Fruit fly (Drosophila melanogaster) whole organism, embryonic: Measurements from ENCODE around the gene RunxB.

Experiments
- B-H2 ChIP-seq: fragments of 200-800 bp; sonication (Bioruptor generic); optimal IDR thresholded peaks from 2 replicates; lab custom pipeline; 2018; ENCODE audit warnings: missing biosample characterization, mild to moderate bottlenecking, missing genetic modification characterization
- Blimp-1 ChIP-seq: fragments of 200-800 bp; sonication (Bioruptor generic); optimal IDR thresholded peaks from 3 replicates; lab custom pipeline; 2018; ENCODE audit warnings: missing biosample characterization, missing genetic modification characterization, mild to moderate bottlenecking, moderate library complexity, missing genetic modification reagents
- CG1024 ChIP-seq: fragments of 200-800 bp; sonication (Bioruptor generic); IDR thresholded peaks from 2 replicates; pipeline ENCODE4 v1.3.6; 2022; ENCODE audit warnings: missing biosample characterization, missing genetic modification characterization
- CG10959 ChIP-seq: fragments of 200-800 bp; sonication (Bioruptor generic); IDR thresholded peaks from 2 replicates; pipeline ENCODE4 v1.3.6; 2022; ENCODE audit warnings: missing biosample characterization, missing genetic modification characterization
- CG11456 ChIP-seq: fragments of 200-800 bp; sonication (Bioruptor generic); IDR thresholded peaks from 3 replicates; pipeline ENCODE4 v1.3.6; 2022; ENCODE audit warnings: missing biosample characterization, missing genetic modification characterization
- CG12391 ChIP-seq: fragments of 200-800 bp; sonication (Bioruptor generic); optimal IDR thresholded peaks from 3 replicates; lab custom pipeline; 2018; ENCODE audit warnings: missing biosample characterization, mild to moderate bottlenecking, missing genetic modification characterization, moderate library complexity
- CG12744 ChIP-seq: fragments of 200-800 bp; sonication (Bioruptor generic); optimal IDR thresholded peaks from 2 replicates; lab custom pipeline; 2016; ENCODE audit warnings: missing biosample characterization, missing genetic modification characterization
- CG12769 ChIP-seq: fragments of 200-800 bp; sonication (Bioruptor generic); optimal IDR thresholded peaks from 2 replicates; lab custom pipeline; 2019; ENCODE audit warnings: missing biosample characterization, mild to moderate bottlenecking, missing genetic modification characterization, moderate library complexity
- CG15073 ChIP-seq: fragments of 200-800 bp; sonication (Bioruptor generic); optimal IDR thresholded peaks from 2 replicates; lab custom pipeline; 2016; ENCODE audit warnings: missing biosample characterization, missing genetic modification characterization
- CG1602 ChIP-seq: fragments of 200-800 bp; sonication (Bioruptor generic); optimal IDR thresholded peaks from 3 replicates; lab custom pipeline; 2016; ENCODE audit warnings: missing biosample characterization, missing genetic modification characterization
- CG17186 ChIP-seq: fragments of 200-800 bp; sonication (Bioruptor generic); optimal IDR thresholded peaks from 3 replicates; lab custom pipeline; 2017; ENCODE audit warnings: missing biosample characterization, missing genetic modification reagents, missing genetic modification characterization
- CG17802 ChIP-seq: fragments of 200-800 bp; sonication (Bioruptor generic); optimal IDR thresholded peaks from 2 replicates; lab custom pipeline; 2018; ENCODE audit warnings: missing biosample characterization, mild to moderate bottlenecking, missing genetic modification characterization, moderate library complexity
- CG18619 ChIP-seq: fragments of 200-800 bp; sonication (Bioruptor generic); optimal IDR thresholded peaks from 3 replicates; lab custom pipeline; 2017; ENCODE audit warnings: missing biosample characterization, mild to moderate bottlenecking, missing genetic modification characterization
- CG2120 ChIP-seq: fragments of 200-800 bp; sonication (Bioruptor generic); optimal IDR thresholded peaks from 3 replicates; lab custom pipeline; 2016; ENCODE audit warnings: missing biosample characterization, missing genetic modification characterization
- CG3065 ChIP-seq: fragments of 200-800 bp; sonication (Bioruptor generic); optimal IDR thresholded peaks from 2 replicates; lab custom pipeline; 2016; ENCODE audit warnings: missing biosample characterization, missing genetic modification characterization
- CG33213 ChIP-seq: fragments of 200-800 bp; sonication (Bioruptor generic); optimal IDR thresholded peaks from 3 replicates; lab custom pipeline; 2016; ENCODE audit warnings: missing biosample characterization, missing genetic modification characterization
- CG5245 ChIP-seq: fragments of 200-800 bp; sonication (Bioruptor generic); optimal IDR thresholded peaks from 3 replicates; lab custom pipeline; 2016; ENCODE audit warnings: missing biosample characterization, missing genetic modification characterization
- CG6254 ChIP-seq: fragments of 200-800 bp; sonication (Bioruptor generic); optimal IDR thresholded peaks from 3 replicates; lab custom pipeline; 2017; ENCODE audit warnings: mild to moderate bottlenecking, missing biosample characterization, missing genetic modification reagents, missing genetic modification characterization
- CG6689 ChIP-seq: fragments of 200-800 bp; sonication (Bioruptor generic); IDR thresholded peaks from 2 replicates; pipeline ENCODE4 v1.3.6; 2022; ENCODE audit warnings: missing biosample characterization, missing genetic modification characterization
- CG7556 ChIP-seq: fragments of 200-800 bp; sonication (Bioruptor generic); optimal IDR thresholded peaks from 2 replicates; lab custom pipeline; 2017; ENCODE audit warnings: missing biosample characterization, mild to moderate bottlenecking, missing genetic modification characterization
- CG7786 ChIP-seq: fragments of 200-800 bp; sonication (Bioruptor generic); optimal IDR thresholded peaks from 2 replicates; lab custom pipeline; 2016; ENCODE audit warnings: missing biosample characterization, missing genetic modification characterization
- CG8281 ChIP-seq: fragments of 200-800 bp; sonication (Bioruptor generic); optimal IDR thresholded peaks from 2 replicates; lab custom pipeline; 2018; ENCODE audit warnings: missing biosample characterization, mild to moderate bottlenecking, missing genetic modification characterization, moderate library complexity
- CG9876 ChIP-seq: fragments of 200-800 bp; sonication (Bioruptor generic); optimal IDR thresholded peaks from 2 replicates; lab custom pipeline; 2016; ENCODE audit warnings: missing biosample characterization, missing genetic modification characterization
- Dref ChIP-seq: fragments of 200-800 bp; sonication (Bioruptor generic); IDR thresholded peaks from 2 replicates; pipeline ENCODE4 v1.3.6; 2022; ENCODE audit warnings: missing biosample characterization, missing genetic modification characterization
- Drgx ChIP-seq: fragments of 200-800 bp; sonication (Bioruptor generic); IDR thresholded peaks from 2 replicates; pipeline ENCODE4 v1.3.6; 2022; ENCODE audit warnings: missing biosample characterization, missing genetic modification characterization
- E2f1 ChIP-seq: fragments of 200-800 bp; sonication (Bioruptor generic); IDR thresholded peaks from 2 replicates; pipeline ENCODE4 v1.3.6; 2022; ENCODE audit warnings: missing biosample characterization, missing genetic modification characterization
- Gsc ChIP-seq: fragments of 200-800 bp; sonication (Bioruptor generic); IDR thresholded peaks from 2 replicates; pipeline ENCODE4 v1.3.6; 2022; ENCODE audit warnings: missing biosample characterization, missing genetic modification characterization
- Nf-YB ChIP-seq: fragments of 200-800 bp; sonication (Bioruptor generic); optimal IDR thresholded peaks from 3 replicates; lab custom pipeline; 2019; ENCODE audit warnings: missing biosample characterization, mild to moderate bottlenecking, missing genetic modification characterization, moderate library complexity
- Rfx ChIP-seq: fragments of 200-800 bp; sonication (Bioruptor generic); IDR thresholded peaks from 2 replicates; pipeline ENCODE4 v1.3.6; 2022; ENCODE audit warnings: missing biosample characterization, missing genetic modification characterization
- Trl ChIP-seq, 3 experiments: fragments of >200 bp in 2 of 3; fragments of 200-800 bp in 1 of 3; sonication (Bioruptor generic) in 1 of 3; optimal IDR thresholded peaks; 2 replicates in 1 of 3; 3 replicates in 2 of 3; lab custom pipeline; 2016 to 2017; ENCODE audit warnings: missing biosample characterization in 1 of 3, missing genetic modification characterization in 1 of 3
- Vsx1 ChIP-seq: fragments of 200-800 bp; sonication (Bioruptor generic); optimal IDR thresholded peaks from 2 replicates; lab custom pipeline; 2017; ENCODE audit warnings: missing biosample characterization, mild to moderate bottlenecking, missing genetic modification characterization, missing genetic modification reagents
- aop ChIP-seq: fragments of 200-800 bp; sonication (Bioruptor generic); IDR thresholded peaks from 2 replicates; pipeline ENCODE4 v1.3.6; 2022; ENCODE audit warnings: missing biosample characterization, missing genetic modification characterization
- ato ChIP-seq: fragments of 200-800 bp; sonication (Bioruptor generic); IDR thresholded peaks from 2 replicates; pipeline ENCODE4 v1.3.6; 2022; ENCODE audit warnings: missing biosample characterization, missing genetic modification characterization; ENCODE audit not compliant: partially characterized antibody
- chinmo ChIP-seq: fragments of 200-800 bp; sonication (Bioruptor generic); IDR thresholded peaks from 4 replicates; pipeline ENCODE4 v1.3.6; 2022; ENCODE audit warnings: missing biosample characterization, missing genetic modification characterization; ENCODE audit not compliant: partially characterized antibody
- dan ChIP-seq: fragments of 200-800 bp; sonication (Bioruptor generic); IDR thresholded peaks from 2 replicates; pipeline ENCODE4 v1.3.6; 2022; ENCODE audit warnings: missing biosample characterization, missing genetic modification characterization
- fd3F ChIP-seq: fragments of 200-800 bp; sonication (Bioruptor generic); optimal IDR thresholded peaks from 2 replicates; lab custom pipeline; 2018; ENCODE audit warnings: missing biosample characterization, mild to moderate bottlenecking, missing genetic modification characterization, moderate library complexity
- gce ChIP-seq: fragments of 200-800 bp; sonication (Bioruptor generic); IDR thresholded peaks from 3 replicates; pipeline ENCODE4 v1.3.6; 2022; ENCODE audit warnings: missing biosample characterization, missing genetic modification characterization
- gem ChIP-seq: fragments of 200-800 bp; sonication (Bioruptor generic); optimal IDR thresholded peaks from 2 replicates; lab custom pipeline; 2019; ENCODE audit warnings: missing biosample characterization, mild to moderate bottlenecking, missing genetic modification characterization, moderate library complexity
- grau ChIP-seq: fragments of 200-800 bp; optimal IDR thresholded peaks from 3 replicates; lab custom pipeline; 2019; ENCODE audit warnings: missing biosample characterization, mild to moderate bottlenecking, missing genetic modification characterization, moderate library complexity
- gsb ChIP-seq: fragments of 200-800 bp; sonication (Bioruptor generic); IDR thresholded peaks from 2 replicates; pipeline ENCODE4 v1.3.6; 2022; ENCODE audit warnings: missing biosample characterization, missing genetic modification characterization
- ham ChIP-seq: fragments of 200-800 bp; sonication (Bioruptor generic); IDR thresholded peaks from 2 replicates; pipeline ENCODE4 v1.3.6; 2022; ENCODE audit warnings: missing biosample characterization, missing genetic modification characterization
- lilli ChIP-seq: fragments of 200-800 bp; sonication (Bioruptor generic); optimal IDR thresholded peaks from 3 replicates; lab custom pipeline; 2016; ENCODE audit warnings: missing biosample characterization, missing genetic modification characterization
- lmd ChIP-seq: fragments of 200-800 bp; sonication (Bioruptor generic); IDR thresholded peaks from 2 replicates; pipeline ENCODE4 v1.3.6; 2022; ENCODE audit warnings: missing biosample characterization, missing genetic modification characterization
- oc ChIP-seq: fragments of 200-800 bp; sonication (Bioruptor generic); optimal IDR thresholded peaks from 2 replicates; lab custom pipeline; 2018; ENCODE audit warnings: missing biosample characterization, mild to moderate bottlenecking, missing genetic modification characterization, moderate library complexity
- salm ChIP-seq: fragments of 200-800 bp; sonication (Bioruptor generic); optimal IDR thresholded peaks from 2 replicates; lab custom pipeline; 2018; ENCODE audit warnings: missing biosample characterization, mild to moderate bottlenecking, missing genetic modification characterization
- sens ChIP-seq: fragments of 200-800 bp; sonication (Bioruptor generic); peaks from one replicate; lab custom pipeline; 2016; ENCODE audit warnings: missing biosample characterization, missing genetic modification characterization
- slp2 ChIP-seq: fragments of 200-800 bp; sonication (Bioruptor generic); optimal IDR thresholded peaks from 2 replicates; lab custom pipeline; 2016; ENCODE audit warnings: missing biosample characterization, missing genetic modification characterization
- usp ChIP-seq: fragments of >200 bp; optimal IDR thresholded peaks from 2 replicates; lab custom pipeline; 2017; ENCODE audit warnings: missing biosample characterization, missing genetic modification characterization
- zfh2 ChIP-seq: fragments of 200-800 bp; sonication (Bioruptor generic); optimal IDR thresholded peaks from 2 replicates; lab custom pipeline; 2016; ENCODE audit warnings: missing biosample characterization, missing genetic modification characterization

The RunxB gene

dm6 chrX:20495767-20496656 is 42.3 kb upstream of the RunxB start (continued):
- TF ChIP-seq Nf-YB (GFP tag; lab: Kevin White, UChicago) (peak; percentile 10), Drgx (GFP tag; lab: Robert Waterston, UW) (peak; percentile 59; the same call in 1 of the 2 replicates), Vsx1 (GFP tag; lab: Kevin White, UChicago) (peak; percentile 8), CG7786 (peak; percentile 67), CG11456 (no peak), Rfx (GFP tag; lab: Robert Waterston, UW) (peak; percentile 47), usp (no peak), CG5245 (GFP tag; lab: Kevin White, UChicago) (peak; percentile 39), CG15073 (GFP tag; lab: Kevin White, UChicago) (peak; percentile 8), Gsc (no peak), E2f1 (GFP tag; lab: Robert Waterston, UW) (peak; percentile 42), CG17186 (no peak), dan (GFP tag; lab: Robert Waterston, UW) (no peak), oc (tag; lab: Kevin White, UChicago) (peak; percentile 21), CG12744 (GFP tag; lab: Kevin White, UChicago) (no peak), lilli (peak; percentile 61), sens (GFP tag; lab: Kevin White, UChicago) (peak; percentile 96), lmd (GFP tag; lab: Robert Waterston, UW) (peak; percentile 62), chinmo (GFP tag; lab: Robert Waterston, UW) (no peak), CG10959 (GFP tag; lab: Robert Waterston, UW) (peak; percentile 49; the same call in 1 of the 2 replicates), CG1602 (GFP tag; lab: Kevin White, UChicago) (peak; percentile 51), CG18619 (GFP tag; lab: Kevin White, UChicago) (peak; percentile 36), slp2 (GFP tag; lab: Kevin White, UChicago) (peak; percentile 18), CG17802 (tag; lab: Kevin White, UChicago) (no peak), ham (GFP tag; lab: Robert Waterston, UW) (no peak), CG8281 (tag; lab: Kevin White, UChicago) (peak; percentile 1), CG6254 (GFP tag; lab: Kevin White, UChicago) (peak; percentile 4), CG6689 (GFP tag; lab: Robert Waterston, UW) (peak; percentile 50; the same call in 1 of the 2 replicates), Blimp-1 (GFP tag; lab: Kevin White, UChicago) (peak; percentile 70), CG7556 (GFP tag; lab: Kevin White, UChicago) (peak; percentile 63), CG9876 (GFP tag; lab: Kevin White, UChicago) (no peak), fd3F (GFP tag; lab: Kevin White, UChicago) (peak; percentile 14), CG1024 (GFP tag; lab: Robert Waterston, UW) (0 out of 2 replicates have a peak, but pooled peaks have one; percentile 24), grau (tag; lab: Kevin White, UChicago) (peak; percentile 58), Dref (GFP tag; lab: Robert Waterston, UW) (no peak), CG2120 (GFP tag; lab: Kevin White, UChicago) (peak; percentile 73), gsb (GFP tag; lab: Robert Waterston, UW) (no peak), ato (GFP tag; lab: Robert Waterston, UW) (no peak), CG12769 (tag; lab: Kevin White, UChicago) (peak; percentile 12), CG3065 (GFP tag; lab: Kevin White, UChicago) (peak; percentile 66), CG12391 (peak; percentile 59), CG33213 (GFP tag; lab: Kevin White, UChicago) (no peak), B-H2 (GFP tag; lab: Kevin White, UChicago) (no peak), gce (GFP tag; lab: Robert Waterston, UW) (0 out of 3 replicates have a peak, but pooled peaks have one; percentile 50), gem (tag; lab: Kevin White, UChicago) (peak; percentile 81), aop (GFP tag; lab: Robert Waterston, UW) (no peak), Trl (optimal IDR thresholded peaks at IDR 0.05; lab: Kevin White, UChicago) (no peak), Trl (GFP tag; optimal IDR thresholded peaks at IDR 0.05; lab: Kevin White, UChicago) (peak; percentile 68), zfh2 (GFP tag; lab: Kevin White, UChicago) (peak; percentile 40), salm (peak; percentile 2)
